Fruit fly (Drosophila melanogaster) whole organism, embryonic: ENCODE data around the gene Rpp30.

Experiments used
- Atf3 ChIP-seq: fragments of 200-800 bp; sonication (Bioruptor generic); optimal IDR thresholded peaks from 3 replicates; lab custom pipeline; 2016; ENCODE audit warnings: missing biosample characterization, missing genetic modification characterization
- Awh ChIP-seq: fragments of 200-800 bp; sonication (Bioruptor generic); IDR thresholded peaks from 2 replicates; pipeline ENCODE4, ENCODE4 v1.3.6; 2022; ENCODE audit warnings: missing biosample characterization, missing genetic modification characterization
- Bteb2 ChIP-seq: fragments of 200-800 bp; sonication (Bioruptor generic); optimal IDR thresholded peaks from 2 replicates; lab custom pipeline; 2016; ENCODE audit warnings: missing biosample characterization, missing genetic modification characterization
- CG10147 ChIP-seq: fragments of 200-800 bp; sonication (Bioruptor generic); optimal IDR thresholded peaks from 2 replicates; lab custom pipeline; 2019; ENCODE audit warnings: missing biosample characterization, mild to moderate bottlenecking, missing genetic modification characterization, moderate library complexity
- CG10366 ChIP-seq: fragments of 200-800 bp; sonication (Bioruptor generic); IDR thresholded peaks from 2 replicates; pipeline ENCODE4 v1.3.6; 2022; ENCODE audit warnings: missing biosample characterization, missing genetic modification characterization
- CG11723 ChIP-seq: fragments of 200-800 bp; sonication (Bioruptor generic); optimal IDR thresholded peaks from 2 replicates; lab custom pipeline; 2017; ENCODE audit warnings: missing biosample characterization, mild to moderate bottlenecking, missing genetic modification characterization
- CG12071 ChIP-seq: fragments of 200-800 bp; sonication (Bioruptor generic); optimal IDR thresholded peaks from 3 replicates; lab custom pipeline; 2018; ENCODE audit warnings: missing biosample characterization, mild to moderate bottlenecking, missing genetic modification characterization
- CG12391 ChIP-seq: fragments of 200-800 bp; sonication (Bioruptor generic); optimal IDR thresholded peaks from 3 replicates; lab custom pipeline; 2018; ENCODE audit warnings: missing biosample characterization, mild to moderate bottlenecking, missing genetic modification characterization, moderate library complexity
- CG1792 ChIP-seq: fragments of 200-800 bp; sonication (Bioruptor generic); optimal IDR thresholded peaks from 2 replicates; lab custom pipeline; 2016; ENCODE audit warnings: missing biosample characterization, missing genetic modification characterization
- CG18011 ChIP-seq: fragments of 200-800 bp; sonication (Bioruptor generic); optimal IDR thresholded peaks from 2 replicates; lab custom pipeline; 2017; ENCODE audit warnings: missing biosample characterization, missing genetic modification characterization, mild to moderate bottlenecking, moderate library complexity, missing genotype
- CG18619 ChIP-seq: fragments of 200-800 bp; sonication (Bioruptor generic); optimal IDR thresholded peaks from 3 replicates; lab custom pipeline; 2017; ENCODE audit warnings: missing biosample characterization, mild to moderate bottlenecking, missing genetic modification characterization
- CG18764 ChIP-seq: fragments of 200-800 bp; sonication (Bioruptor generic); optimal IDR thresholded peaks from 3 replicates; lab custom pipeline; 2016; ENCODE audit warnings: missing biosample characterization, missing genetic modification characterization
- CG2129 ChIP-seq: fragments of 200-800 bp; sonication (Bioruptor generic); IDR thresholded peaks from 2 replicates; pipeline ENCODE4 v1.3.6; 2022; ENCODE audit warnings: missing biosample characterization, missing genetic modification characterization; ENCODE audit not compliant: partially characterized antibody
- CG2712 ChIP-seq: fragments of 200-800 bp; optimal IDR thresholded peaks from 3 replicates; lab custom pipeline; 2019; ENCODE audit warnings: missing biosample characterization, mild to moderate bottlenecking, missing genetic modification characterization, moderate library complexity
- CG30403 ChIP-seq: fragments of 200-800 bp; sonication (Bioruptor generic); optimal IDR thresholded peaks from 3 replicates; lab custom pipeline; 2016; ENCODE audit warnings: missing biosample characterization, missing genetic modification characterization
- CG30431 ChIP-seq: fragments of 200-800 bp; sonication (Bioruptor generic); optimal IDR thresholded peaks from 2 replicates; lab custom pipeline; 2017; ENCODE audit warnings: missing biosample characterization, missing genetic modification characterization
- CG34224 ChIP-seq: fragments of 200-800 bp; sonication (Bioruptor generic); IDR thresholded peaks from 3 replicates; pipeline ENCODE4 v1.3.6; 2022; ENCODE audit warnings: missing biosample characterization, missing genetic modification characterization; ENCODE audit not compliant: partially characterized antibody
- CG3847 ChIP-seq: fragments of 200-800 bp; sonication (Bioruptor generic); IDR thresholded peaks from 2 replicates; pipeline ENCODE4 v1.3.6; 2022; ENCODE audit warnings: missing biosample characterization, missing genetic modification characterization
- CG5245 ChIP-seq: fragments of 200-800 bp; sonication (Bioruptor generic); optimal IDR thresholded peaks from 3 replicates; lab custom pipeline; 2016; ENCODE audit warnings: missing biosample characterization, missing genetic modification characterization
- CG7357 ChIP-seq: fragments of 200-800 bp; sonication (Bioruptor generic); IDR thresholded peaks from 3 replicates; pipeline ENCODE4 v1.3.6; 2022; ENCODE audit warnings: missing biosample characterization, missing genetic modification characterization
- CG7372 ChIP-seq: fragments of 200-800 bp; sonication (Bioruptor generic); IDR thresholded peaks from 2 replicates; pipeline ENCODE4 v1.3.6; 2022; ENCODE audit warnings: missing biosample characterization, missing genetic modification characterization
- CG7745 ChIP-seq: fragments of 200-800 bp; sonication (Bioruptor generic); optimal IDR thresholded peaks from 2 replicates; lab custom pipeline; 2018; ENCODE audit warnings: missing biosample characterization, mild to moderate bottlenecking, missing genetic modification characterization, moderate library complexity
- Dll ChIP-seq: fragments of 200-800 bp; sonication (Bioruptor generic); IDR thresholded peaks from 4 replicates; pipeline ENCODE4 v1.3.6; 2022; ENCODE audit warnings: missing biosample characterization, missing genetic modification characterization; ENCODE audit not compliant: partially characterized antibody
- E2f2 ChIP-seq: fragments of 200-800 bp; sonication (Bioruptor generic); IDR thresholded peaks from 2 replicates; pipeline ENCODE4 v1.3.6; 2022; ENCODE audit warnings: missing biosample characterization, missing genetic modification characterization
- Gug ChIP-seq: fragments of 200-800 bp; sonication (Bioruptor generic); IDR thresholded peaks from 4 replicates; pipeline ENCODE4 v1.3.6; 2022; ENCODE audit warnings: missing biosample characterization, missing genetic modification characterization
- H2.0 ChIP-seq: fragments of 200-800 bp; sonication (Bioruptor generic); IDR thresholded peaks from 2 replicates; pipeline ENCODE4 v1.3.6; 2022; ENCODE audit warnings: missing biosample characterization, missing genetic modification characterization
- Hand ChIP-seq: fragments of 200-800 bp; sonication (Bioruptor generic); optimal IDR thresholded peaks from 2 replicates; lab custom pipeline; 2017; ENCODE audit warnings: mild to moderate bottlenecking, missing biosample characterization, missing genetic modification reagents, missing genetic modification characterization
- HmgD ChIP-seq: fragments of 200-800 bp; sonication (Bioruptor generic); optimal IDR thresholded peaks from 3 replicates; lab custom pipeline; 2016; ENCODE audit warnings: missing biosample characterization, missing genetic modification characterization
- Jarid2 ChIP-seq: fragments of 200-800 bp; sonication (Bioruptor generic); optimal IDR thresholded peaks from 3 replicates; lab custom pipeline; 2017; ENCODE audit warnings: mild to moderate bottlenecking, missing biosample characterization, missing genetic modification reagents, missing genetic modification characterization
- NC2α ChIP-seq: fragments of 200-800 bp; sonication (Bioruptor generic); optimal IDR thresholded peaks from 2 replicates; lab custom pipeline; 2016; ENCODE audit warnings: missing biosample characterization, missing genetic modification characterization
- Nf-YA ChIP-seq: fragments of 200-800 bp; sonication (Bioruptor generic); IDR thresholded peaks from 2 replicates; pipeline ENCODE4 v1.3.6; 2022; ENCODE audit warnings: missing biosample characterization, missing genetic modification characterization
- Sox100B ChIP-seq: fragments of 200-800 bp; sonication (Bioruptor generic); optimal IDR thresholded peaks from 3 replicates; lab custom pipeline; 2018; ENCODE audit warnings: missing biosample characterization, mild to moderate bottlenecking, missing genetic modification characterization
- Ssrp ChIP-seq: fragments of 200-800 bp; sonication (Bioruptor generic); optimal IDR thresholded peaks from 2 replicates; lab custom pipeline; 2018; ENCODE audit warnings: missing biosample characterization, mild to moderate bottlenecking, missing genetic modification characterization, moderate library complexity
- al ChIP-seq: fragments of 200-800 bp; sonication (Bioruptor generic); IDR thresholded peaks from 2 replicates; pipeline ENCODE4 v1.3.6; 2022; ENCODE audit warnings: missing biosample characterization, missing genetic modification characterization
- aop ChIP-seq: fragments of 200-800 bp; sonication (Bioruptor generic); IDR thresholded peaks from 2 replicates; pipeline ENCODE4 v1.3.6; 2022; ENCODE audit warnings: missing biosample characterization, missing genetic modification characterization
- bcd ChIP-seq: fragments of 200-800 bp; sonication (Bioruptor generic); optimal IDR thresholded peaks from 2 replicates; lab custom pipeline; 2017; ENCODE audit warnings: missing biosample characterization, mild to moderate bottlenecking, missing genetic modification characterization
- chinmo ChIP-seq: fragments of 200-800 bp; sonication (Bioruptor generic); IDR thresholded peaks from 4 replicates; pipeline ENCODE4 v1.3.6; 2022; ENCODE audit warnings: missing biosample characterization, missing genetic modification characterization; ENCODE audit not compliant: partially characterized antibody
- dmrt11E ChIP-seq: fragments of 200-800 bp; sonication (Bioruptor generic); optimal IDR thresholded peaks from 3 replicates; lab custom pipeline; 2018; ENCODE audit warnings: missing biosample characterization, mild to moderate bottlenecking, missing genetic modification characterization, moderate library complexity
- ems ChIP-seq: fragments of 200-800 bp; sonication (Bioruptor generic); optimal IDR thresholded peaks from 3 replicates; lab custom pipeline; 2016; ENCODE audit warnings: missing biosample characterization, missing genetic modification characterization
- eve ChIP-seq, 2 experiments: fragments of >200 bp; optimal IDR thresholded peaks; 2 replicates each; lab custom pipeline; 2017; ENCODE audit warnings: missing biosample characterization in 2 of 2, missing genetic modification characterization in 2 of 2
- fd64A ChIP-seq: fragments of 200-800 bp; sonication (Bioruptor generic); optimal IDR thresholded peaks from 3 replicates; lab custom pipeline; 2018; ENCODE audit warnings: missing biosample characterization, mild to moderate bottlenecking, missing genetic modification characterization
- fru ChIP-seq: fragments of >200 bp; optimal IDR thresholded peaks from 2 replicates; lab custom pipeline; 2017
- jumu ChIP-seq: fragments of 200-800 bp; sonication (Bioruptor generic); optimal IDR thresholded peaks from 3 replicates; lab custom pipeline; 2016; ENCODE audit warnings: missing biosample characterization, missing genetic modification characterization
- nau ChIP-seq: fragments of 200-800 bp; sonication (Bioruptor generic); optimal IDR thresholded peaks from 3 replicates; lab custom pipeline; 2017; ENCODE audit warnings: missing biosample characterization, mild to moderate bottlenecking, missing genetic modification characterization, missing genetic modification reagents
- pum ChIP-seq: fragments of 200-800 bp; sonication (Bioruptor generic); optimal IDR thresholded peaks from 2 replicates; lab custom pipeline; 2016; ENCODE audit warnings: missing biosample characterization, missing genetic modification characterization
- pzg ChIP-seq: fragments of 200-800 bp; sonication (Bioruptor generic); optimal IDR thresholded peaks from 3 replicates; lab custom pipeline; 2018; ENCODE audit warnings: missing biosample characterization, mild to moderate bottlenecking, missing genetic modification characterization, moderate library complexity
- ro ChIP-seq: fragments of 200-800 bp; sonication (Bioruptor generic); IDR thresholded peaks from 2 replicates; pipeline ENCODE4 v1.3.6; 2022; ENCODE audit warnings: missing biosample characterization, missing genetic modification characterization
- sens-2 ChIP-seq: fragments of 200-800 bp; sonication (Bioruptor generic); IDR thresholded peaks from 2 replicates; pipeline ENCODE4 v1.3.6; 2022; ENCODE audit warnings: missing biosample characterization, missing genetic modification characterization
- sr ChIP-seq: fragments of 200-800 bp; sonication (Bioruptor generic); IDR thresholded peaks from 3 replicates; pipeline ENCODE4 v1.3.6; 2022; ENCODE audit warnings: missing biosample characterization, missing genetic modification characterization
- vfl ChIP-seq: fragments of 200-800 bp; sonication (Bioruptor generic); optimal IDR thresholded peaks from 2 replicates; lab custom pipeline; 2016; ENCODE audit warnings: missing biosample characterization, missing genetic modification characterization
- zen ChIP-seq: fragments of 200-800 bp; sonication (Bioruptor generic); optimal IDR thresholded peaks from 3 replicates; lab custom pipeline; 2018; ENCODE audit warnings: missing biosample characterization, mild to moderate bottlenecking, missing genetic modification characterization, moderate library complexity

Gene Rpp30

dm6 chr2L:223351-223750 lies 28.8 kb downstream of the Rpp30 start (continued):
- TF ChIP-seq CG11723 (GFP tag; lab: Kevin White, UChicago) (peak; percentile 73), chinmo (GFP tag; lab: Robert Waterston, UW) (no peak), ro (GFP tag; lab: Robert Waterston, UW) (peak; percentile 61; the same call in 1 of the 2 replicates), CG5245 (GFP tag; lab: Kevin White, UChicago) (peak; percentile 90), fru (lab: Kevin White, UChicago) (no peak), CG7372 (GFP tag; lab: Robert Waterston, UW) (peak; percentile 54), Sox100B (GFP tag; lab: Kevin White, UChicago) (peak; percentile 85), pum (GFP tag; lab: Kevin White, UChicago) (peak; percentile 84), Hand (peak; percentile 9), jumu (peak; percentile 79), Bteb2 (GFP tag; lab: Kevin White, UChicago) (peak; percentile 76), Gug (GFP tag; lab: Robert Waterston, UW) (peak; percentile 72; the same call in 3 of the 4 replicates), Jarid2 (GFP tag; lab: Kevin White, UChicago) (peak; percentile 36), CG7745 (tag; lab: Kevin White, UChicago) (no peak), pzg (GFP tag; lab: Kevin White, UChicago) (no peak), CG7357 (GFP tag; lab: Robert Waterston, UW) (peak; percentile 74), eve (GFP tag; optimal IDR thresholded peaks at IDR 0.05; lab: Kevin White, UChicago) (peak in 1 of 2 experiments; percentile 87), CG30431 (peak; percentile 84), NC2α (peak; percentile 78), CG18011 (GFP tag; lab: Kevin White, UChicago) (peak; percentile 67), sr (peak; percentile 79; the same call in 1 of the 3 replicates), vfl (peak; percentile 67), CG12071 (GFP tag; lab: Kevin White, UChicago) (peak; percentile 81), CG1792 (GFP tag; lab: Kevin White, UChicago) (peak; percentile 66), CG2129 (no peak), CG18764 (GFP tag; lab: Kevin White, UChicago) (peak; percentile 76), Awh (peak; percentile 94), zen (tag; lab: Kevin White, UChicago) (peak; percentile 75), CG2712 (tag; lab: Kevin White, UChicago) (peak; percentile 93), HmgD (GFP tag; lab: Kevin White, UChicago) (no peak), CG30403 (GFP tag; lab: Kevin White, UChicago) (peak; percentile 88), Ssrp (peak; percentile 87), dmrt11E (peak; percentile 91), CG10147 (GFP tag; lab: Kevin White, UChicago) (peak; percentile 60), H2.0 (GFP tag; lab: Robert Waterston, UW) (peak; percentile 83), nau (peak; percentile 76), sens-2 (GFP tag; lab: Robert Waterston, UW) (peak; percentile 93), CG12391 (peak; percentile 90), Dll (GFP tag; lab: Robert Waterston, UW) (no peak), E2f2 (peak; percentile 62; the same call in 1 of the 2 replicates), CG10366 (GFP tag; lab: Robert Waterston, UW) (peak; percentile 87), ems (GFP tag; lab: Kevin White, UChicago) (peak; percentile 90), aop (peak; percentile 73; the same call in 1 of the 2 replicates), CG3847 (GFP tag; lab: Robert Waterston, UW) (peak; percentile 54), CG34224 (GFP tag; lab: Robert Waterston, UW) (no peak), bcd (peak; percentile 83), al (GFP tag; lab: Robert Waterston, UW) (peak; percentile 53), Nf-YA (GFP tag; lab: Robert Waterston, UW) (peak; percentile 79), CG18619 (peak; percentile 75), Atf3 (peak; percentile 80), fd64A (GFP tag; lab: Kevin White, UChicago) (peak; percentile 68)
